Worm (Caenorhabditis elegans) whole organism, mixed stage, embryonic: ENCODE measurements around the gene Y41E3.8.

ENCODE experiments used
- ceh-83 ChIP-seq: fragments of 200-800 bp; sonication (Bioruptor generic); optimal IDR thresholded peaks from 2 replicates; lab custom pipeline; 2018; ENCODE audit warnings: mild to moderate bottlenecking, missing genetic modification characterization, missing compliant biosample characterization
- ces-1 ChIP-seq: fragments of 150-350 bp; optimal IDR thresholded peaks from 2 replicates; lab custom pipeline; 2014; ENCODE audit warnings: missing biosample characterization, missing genetic modification reagents, missing genetic modification characterization
- elt-1 ChIP-seq: sonication (generic microtip); optimal IDR thresholded peaks from 2 replicates; lab custom pipeline; 2017; ENCODE audit warnings: missing genetic modification characterization, mild to moderate bottlenecking, missing compliant biosample characterization, antibody characterized with exemption, moderate library complexity, borderline replicate concordance; ENCODE audit not compliant: insufficient read depth
- elt-3 ChIP-seq: fragments of 150-350 bp; optimal IDR thresholded peaks from 2 replicates; lab custom pipeline; 2014; ENCODE audit warnings: missing biosample characterization, missing genetic modification characterization
- lsy-2 ChIP-seq: fragments of 150-350 bp; optimal IDR thresholded peaks from 2 replicates; lab custom pipeline; 2014; ENCODE audit warnings: missing biosample characterization, missing genetic modification characterization
- nhr-28 ChIP-seq: fragments of 150-350 bp; optimal IDR thresholded peaks from 2 replicates; lab custom pipeline; 2014; ENCODE audit warnings: missing biosample characterization, missing genetic modification characterization
- pha-4 ChIP-seq: fragments of 150-350 bp; optimal IDR thresholded peaks from 2 replicates; lab custom pipeline; 2018; ENCODE audit warnings: missing biosample characterization, missing genetic modification reagents, missing genetic modification characterization
- sem-2 ChIP-seq: fragments of 200-800 bp; sonication (Bioruptor generic); optimal IDR thresholded peaks from 2 replicates; lab custom pipeline; 2018; ENCODE audit warnings: mild to moderate bottlenecking, missing genetic modification characterization, missing compliant biosample characterization
- unc-120 ChIP-seq: sonication (generic microtip); optimal IDR thresholded peaks from 2 replicates; lab custom pipeline; 2017; ENCODE audit warnings: missing genetic modification characterization, missing compliant biosample characterization; ENCODE audit not compliant: poor library complexity, severe bottlenecking
- unc-39 ChIP-seq: fragments of 150-350 bp; optimal IDR thresholded peaks from 2 replicates; lab custom pipeline; 2014; ENCODE audit warnings: missing biosample characterization, missing genetic modification characterization
- unc-62 ChIP-seq: fragments of 150-350 bp; optimal IDR thresholded peaks from 2 replicates; lab custom pipeline; 2014; ENCODE audit warnings: missing biosample characterization, missing genetic modification reagents, missing genetic modification characterization
- ztf-11 ChIP-seq: fragments of 150-350 bp; optimal IDR thresholded peaks from 2 replicates; lab custom pipeline; 2014; ENCODE audit warnings: missing biosample characterization, missing genetic modification characterization

ce11 chrIV:15011169-15011568 lies 17.6 kb downstream of the Y41E3.8 start:
- TF ChIP-seq sem-2 (GFP tag; lab: Kevin White, UChicago) (no peak), ztf-11 (tag; lab: Kevin White, UChicago) (no peak), ceh-83 (GFP tag; lab: Kevin White, UChicago) (no peak), unc-62 (GFP tag; lab: Kevin White, UChicago) (no peak), pha-4 (tag; lab: Kevin White, UChicago) (no peak), ces-1 (GFP tag; lab: Kevin White, UChicago) (no peak), nhr-28 (tag; lab: Kevin White, UChicago) (no peak), lsy-2 (no peak), unc-39 (tag; lab: Kevin White, UChicago) (no peak), elt-1 (tag; lab: Kevin White, UChicago) (no peak), unc-120 (tag; lab: Kevin White, UChicago) (no peak), elt-3 (tag; lab: Kevin White, UChicago) (no peak)
